Fruit fly (Drosophila melanogaster) whole organism, embryonic: ENCODE data around the gene Yif1.

ENCODE experiments used
- CG1024 ChIP-seq: fragments of 200-800 bp; sonication (Bioruptor generic); IDR thresholded peaks from 2 replicates; pipeline ENCODE4 v1.3.6; 2022; ENCODE audit warnings: missing biosample characterization, missing genetic modification characterization
- CG10543 ChIP-seq: fragments of 200-800 bp; sonication (Bioruptor generic); optimal IDR thresholded peaks from 3 replicates; lab custom pipeline; 2017; ENCODE audit warnings: missing biosample characterization, mild to moderate bottlenecking, missing genetic modification characterization, moderate library complexity
- CG11504 ChIP-seq: fragments of 200-800 bp; sonication (Bioruptor generic); optimal IDR thresholded peaks from 3 replicates; lab custom pipeline; 2019; ENCODE audit warnings: missing biosample characterization, mild to moderate bottlenecking, missing genetic modification characterization, moderate library complexity
- CG11696 ChIP-seq: fragments of 200-800 bp; sonication (Bioruptor generic); IDR thresholded peaks from 2 replicates; pipeline ENCODE4 v1.3.6; 2022; ENCODE audit warnings: missing biosample characterization, missing genetic modification characterization
- CG12236 ChIP-seq: fragments of 200-800 bp; sonication (Bioruptor generic); optimal IDR thresholded peaks from 2 replicates; lab custom pipeline; 2016; ENCODE audit warnings: missing biosample characterization, missing genetic modification characterization
- CG13296 ChIP-seq: fragments of 200-800 bp; sonication (Bioruptor generic); optimal IDR thresholded peaks from 3 replicates; lab custom pipeline; 2018; ENCODE audit warnings: missing biosample characterization, mild to moderate bottlenecking, missing genetic modification characterization
- CG13894 ChIP-seq: fragments of 200-800 bp; sonication (Bioruptor generic); optimal IDR thresholded peaks from 3 replicates; lab custom pipeline; 2018; ENCODE audit warnings: missing biosample characterization, mild to moderate bottlenecking, missing genetic modification characterization, moderate library complexity
- CG17829 ChIP-seq: fragments of 200-800 bp; optimal IDR thresholded peaks from 2 replicates; lab custom pipeline; 2019; ENCODE audit warnings: missing biosample characterization, mild to moderate bottlenecking, missing genetic modification characterization, moderate library complexity
- CG2120 ChIP-seq: fragments of 200-800 bp; sonication (Bioruptor generic); optimal IDR thresholded peaks from 3 replicates; lab custom pipeline; 2016; ENCODE audit warnings: missing biosample characterization, missing genetic modification characterization
- CG34422 ChIP-seq: fragments of 200-800 bp; sonication (Bioruptor generic); IDR thresholded peaks from 3 replicates; pipeline ENCODE4 v1.3.6; 2022; ENCODE audit warnings: missing biosample characterization, missing genetic modification characterization
- CG3838 ChIP-seq: fragments of 200-800 bp; sonication (Bioruptor generic); optimal IDR thresholded peaks from 3 replicates; lab custom pipeline; 2016; ENCODE audit warnings: missing biosample characterization, missing genetic modification characterization
- CG3995 ChIP-seq: fragments of 200-800 bp; sonication (Bioruptor generic); optimal IDR thresholded peaks from 3 replicates; lab custom pipeline; 2016; ENCODE audit warnings: missing biosample characterization, missing genetic modification characterization
- CG4617 ChIP-seq: fragments of 200-800 bp; sonication (Bioruptor generic); optimal IDR thresholded peaks from 3 replicates; lab custom pipeline; 2016; ENCODE audit warnings: missing biosample characterization, missing genetic modification characterization, borderline replicate concordance
- CG7372 ChIP-seq: fragments of 200-800 bp; sonication (Bioruptor generic); IDR thresholded peaks from 2 replicates; pipeline ENCODE4 v1.3.6; 2022; ENCODE audit warnings: missing biosample characterization, missing genetic modification characterization
- CG8290 ChIP-seq, 3 experiments: fragments of 200-800 bp; sonication (Bioruptor generic); optimal IDR thresholded peaks; 2 replicates each; lab custom pipeline; 2016 to 2019; ENCODE audit warnings: missing biosample characterization in 3 of 3, missing genetic modification characterization in 3 of 3, mild to moderate bottlenecking in 2 of 3, moderate library complexity in 1 of 3
- CG8388 ChIP-seq: fragments of 200-800 bp; sonication (Bioruptor generic); optimal IDR thresholded peaks from 2 replicates; lab custom pipeline; 2019; ENCODE audit warnings: missing biosample characterization, mild to moderate bottlenecking, missing genetic modification characterization, moderate library complexity
- CoRest ChIP-seq: fragments of 200-800 bp; sonication (Bioruptor generic); optimal IDR thresholded peaks from 3 replicates; lab custom pipeline; 2018; ENCODE audit warnings: missing biosample characterization, mild to moderate bottlenecking, missing genetic modification characterization, moderate library complexity
- Dad ChIP-seq: fragments of 200-800 bp; sonication (Bioruptor generic); optimal IDR thresholded peaks from 3 replicates; lab custom pipeline; 2016; ENCODE audit warnings: missing biosample characterization, missing genetic modification characterization
- Dbx ChIP-seq: fragments of 200-800 bp; sonication (Bioruptor generic); IDR thresholded peaks from 3 replicates; pipeline ENCODE4 v1.3.6; 2022; ENCODE audit warnings: missing biosample characterization, missing genetic modification characterization
- Dll ChIP-seq: fragments of 200-800 bp; sonication (Bioruptor generic); IDR thresholded peaks from 4 replicates; pipeline ENCODE4 v1.3.6; 2022; ENCODE audit warnings: missing biosample characterization, missing genetic modification characterization; ENCODE audit not compliant: partially characterized antibody
- Doc2 ChIP-seq: fragments of 200-800 bp; sonication (Bioruptor generic); IDR thresholded peaks from 2 replicates; pipeline ENCODE4 v1.3.6; 2022; ENCODE audit warnings: missing biosample characterization, missing genetic modification characterization
- Fer3 ChIP-seq: fragments of 200-800 bp; sonication (Bioruptor generic); optimal IDR thresholded peaks from 2 replicates; lab custom pipeline; 2018; ENCODE audit warnings: missing biosample characterization, mild to moderate bottlenecking, missing genetic modification characterization, moderate library complexity
- Hr51 ChIP-seq, 2 experiments: fragments of 200-800 bp; sonication (Bioruptor generic); optimal IDR thresholded peaks; 2 replicates in 1 of 2; 3 replicates in 1 of 2; lab custom pipeline; 2016 to 2018; ENCODE audit warnings: missing biosample characterization in 2 of 2, missing genetic modification characterization in 2 of 2, mild to moderate bottlenecking in 1 of 2, moderate library complexity in 1 of 2
- MBD-R2 ChIP-seq: fragments of 200-800 bp; sonication (Bioruptor generic); IDR thresholded peaks from 2 replicates; pipeline ENCODE4 v1.3.6; 2022; ENCODE audit warnings: missing biosample characterization, missing genetic modification characterization
- MESR4 ChIP-seq: fragments of 200-800 bp; sonication (Bioruptor generic); optimal IDR thresholded peaks from 2 replicates; lab custom pipeline; 2018; ENCODE audit warnings: missing biosample characterization, mild to moderate bottlenecking, missing genetic modification characterization, moderate library complexity
- Med ChIP-seq: fragments of 200-800 bp; sonication (Bioruptor generic); peaks from one replicate; lab custom pipeline; 2016; ENCODE audit warnings: missing biosample characterization, missing genetic modification characterization, mild to moderate bottlenecking, inconsistent platforms, moderate library complexity
- Meics ChIP-seq: fragments of 200-800 bp; sonication (Bioruptor generic); optimal IDR thresholded peaks from 2 replicates; lab custom pipeline; 2017; ENCODE audit warnings: missing biosample characterization, mild to moderate bottlenecking, missing genetic modification characterization
- Ptx1 ChIP-seq: fragments of 200-800 bp; sonication (Bioruptor generic); IDR thresholded peaks from 2 replicates; pipeline ENCODE4 v1.3.6; 2022; ENCODE audit warnings: missing biosample characterization, missing genetic modification characterization
- Rfx ChIP-seq: fragments of 200-800 bp; sonication (Bioruptor generic); IDR thresholded peaks from 2 replicates; pipeline ENCODE4 v1.3.6; 2022; ENCODE audit warnings: missing biosample characterization, missing genetic modification characterization
- abd-A ChIP-seq: fragments of 200-800 bp; sonication (Bioruptor generic); optimal IDR thresholded peaks from 3 replicates; lab custom pipeline; 2019; ENCODE audit warnings: missing biosample characterization, mild to moderate bottlenecking, missing genetic modification characterization, moderate library complexity
- ase ChIP-seq: fragments of 200-800 bp; sonication (Bioruptor generic); IDR thresholded peaks from 3 replicates; pipeline ENCODE4 v1.3.6; 2022; ENCODE audit warnings: missing biosample characterization, missing genetic modification characterization
- br ChIP-seq: fragments of >200 bp; optimal IDR thresholded peaks from 2 replicates; lab custom pipeline; 2017
- cwo ChIP-seq: fragments of 200-800 bp; sonication (Bioruptor generic); optimal IDR thresholded peaks from 3 replicates; lab custom pipeline; 2017; ENCODE audit warnings: missing biosample characterization, missing genetic modification characterization, mild to moderate bottlenecking, moderate library complexity, missing genetic modification reagents
- eyg ChIP-seq: fragments of 200-800 bp; sonication (Bioruptor generic); optimal IDR thresholded peaks from 3 replicates; lab custom pipeline; 2016; ENCODE audit warnings: missing biosample characterization, missing genetic modification characterization
- fd64A ChIP-seq: fragments of 200-800 bp; sonication (Bioruptor generic); optimal IDR thresholded peaks from 3 replicates; lab custom pipeline; 2018; ENCODE audit warnings: missing biosample characterization, mild to moderate bottlenecking, missing genetic modification characterization
- gfzf ChIP-seq: fragments of 200-800 bp; sonication (Bioruptor generic); optimal IDR thresholded peaks from 2 replicates; lab custom pipeline; 2016; ENCODE audit warnings: missing biosample characterization, mild to moderate bottlenecking, missing genetic modification characterization, moderate library complexity
- grau ChIP-seq: fragments of 200-800 bp; optimal IDR thresholded peaks from 3 replicates; lab custom pipeline; 2019; ENCODE audit warnings: missing biosample characterization, mild to moderate bottlenecking, missing genetic modification characterization, moderate library complexity
- gro ChIP-seq: fragments of 200-800 bp; sonication (Bioruptor generic); optimal IDR thresholded peaks from 2 replicates; lab custom pipeline; 2016; ENCODE audit warnings: missing biosample characterization, missing genetic modification characterization
- gsb-n ChIP-seq: fragments of 200-800 bp; sonication (Bioruptor generic); optimal IDR thresholded peaks from 3 replicates; lab custom pipeline; 2018; ENCODE audit warnings: missing biosample characterization, mild to moderate bottlenecking, missing genetic modification characterization
- mam ChIP-seq: fragments of 200-800 bp; sonication (Bioruptor generic); optimal IDR thresholded peaks from 3 replicates; lab custom pipeline; 2016; ENCODE audit warnings: missing biosample characterization, missing genetic modification characterization
- pzg ChIP-seq: fragments of 200-800 bp; sonication (Bioruptor generic); optimal IDR thresholded peaks from 3 replicates; lab custom pipeline; 2018; ENCODE audit warnings: missing biosample characterization, mild to moderate bottlenecking, missing genetic modification characterization, moderate library complexity
- rib ChIP-seq: fragments of 200-800 bp; sonication (Bioruptor generic); IDR thresholded peaks from 2 replicates; pipeline ENCODE4 v1.3.6; 2022; ENCODE audit warnings: missing biosample characterization, missing genetic modification characterization
- salm ChIP-seq: fragments of 200-800 bp; sonication (Bioruptor generic); optimal IDR thresholded peaks from 2 replicates; lab custom pipeline; 2018; ENCODE audit warnings: missing biosample characterization, mild to moderate bottlenecking, missing genetic modification characterization
- seq ChIP-seq: fragments of 200-800 bp; sonication (Bioruptor generic); IDR thresholded peaks from 2 replicates; pipeline ENCODE4 v1.3.6; 2022; ENCODE audit warnings: missing biosample characterization, missing genetic modification characterization
- sna ChIP-seq: fragments of 200-800 bp; sonication (Bioruptor generic); IDR thresholded peaks from 2 replicates; pipeline ENCODE4 v1.3.6; 2022; ENCODE audit warnings: missing biosample characterization, missing genetic modification characterization; ENCODE audit not compliant: partially characterized antibody
- tup ChIP-seq: fragments of 200-800 bp; sonication (Bioruptor generic); optimal IDR thresholded peaks from 2 replicates; lab custom pipeline; 2016; ENCODE audit warnings: missing biosample characterization, mild to moderate bottlenecking, missing genetic modification characterization, moderate library complexity
- zf30C ChIP-seq: fragments of 200-800 bp; sonication (Bioruptor generic); optimal IDR thresholded peaks from 3 replicates; lab custom pipeline; 2018; ENCODE audit warnings: missing biosample characterization, mild to moderate bottlenecking, missing genetic modification characterization

Gene Yif1

dm6 chr3R:26717864-26718263 is at the start of gene Yif1:
Gene Yif1 (plus strand): TSS chr3R:26717871.
- TF ChIP-seq Dll (GFP tag; lab: Robert Waterston, UW) (0 out of 4 replicates have a peak, but pooled peaks have one; percentile 30), Rfx (GFP tag; lab: Robert Waterston, UW) (peak; percentile 6; the same call in 1 of the 2 replicates), gfzf (GFP tag; lab: Kevin White, UChicago) (peak; percentile 53), cwo (GFP tag; lab: Kevin White, UChicago) (no peak), pzg (GFP tag; lab: Kevin White, UChicago) (peak; percentile 2), seq (GFP tag; lab: Robert Waterston, UW) (no peak), gsb-n (tag; lab: Kevin White, UChicago) (no peak), tup (GFP tag; lab: Kevin White, UChicago) (no peak), CG3995 (GFP tag; lab: Kevin White, UChicago) (peak; percentile 50), CG4617 (GFP tag; lab: Kevin White, UChicago) (peak; percentile 47), CG8290 (GFP tag; optimal IDR thresholded peaks at IDR 0.05; lab: Kevin White, UChicago) (no peak), CG8290 (tag; optimal IDR thresholded peaks at IDR 0.05; lab: Kevin White, UChicago) (no peak), ase (GFP tag; lab: Robert Waterston, UW) (no peak), MBD-R2 (peak; percentile 16; the same call in 1 of the 2 replicates), MESR4 (GFP tag; lab: Kevin White, UChicago) (peak; percentile 70), CG12236 (GFP tag; lab: Kevin White, UChicago) (no peak), fd64A (GFP tag; lab: Kevin White, UChicago) (no peak), CG34422 (GFP tag; lab: Robert Waterston, UW) (peak; percentile 27; the same call in 1 of the 3 replicates), CG11696 (no peak), mam (GFP tag; lab: Kevin White, UChicago) (no peak)

DNA sequence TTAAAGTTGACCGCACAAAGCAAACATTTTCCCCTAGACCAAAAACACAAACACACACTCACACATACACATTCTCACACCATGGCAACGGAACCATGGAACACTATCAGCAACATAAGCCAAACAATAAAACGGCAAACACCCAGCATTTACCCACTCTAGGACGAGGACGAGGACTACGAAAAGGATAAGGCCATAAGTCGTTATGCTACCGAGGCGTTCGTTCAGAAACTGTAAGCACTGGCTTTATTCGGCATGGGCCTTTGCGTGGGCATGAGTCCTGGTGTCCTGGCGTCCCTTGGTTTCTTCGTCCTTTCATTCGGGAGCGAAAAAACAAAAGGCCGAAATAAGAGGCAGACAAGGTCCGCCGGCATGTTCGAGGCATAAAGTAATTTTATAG is 47.4 kb upstream of the Yif1 start:
- peak; percentile 80 for TF ChIP-seq CG13894 (tag; lab: Kevin White, UChicago)
- TF ChIP-seq rib (GFP tag; lab: Robert Waterston, UW) = no peak
- peak; percentile 57 for TF ChIP-seq abd-A (tag; lab: Kevin White, UChicago)
- no peak for TF ChIP-seq CG8388
- TF ChIP-seq Dad (GFP tag; lab: Kevin White, UChicago) = no peak
- no peak for TF ChIP-seq CG7372 (GFP tag; lab: Robert Waterston, UW)
- no peak for TF ChIP-seq eyg (GFP tag; lab: Kevin White, UChicago)
- no peak for TF ChIP-seq Doc2

- TF ChIP-seq CG2120 (GFP tag; lab: Kevin White, UChicago) (peak; percentile 29), Ptx1 (GFP tag; lab: Robert Waterston, UW) (peak; percentile 13; the same call in 1 of the 2 replicates), grau (tag; lab: Kevin White, UChicago) (peak; percentile 33), Meics (peak; percentile 59), abd-A (tag; lab: Kevin White, UChicago) (peak; percentile 63), CG13296 (peak; percentile 18), CG3838 (no peak), Dbx (GFP tag; lab: Robert Waterston, UW) (0 out of 3 replicates have a peak, but pooled peaks have one; percentile 30), zf30C (GFP tag; lab: Kevin White, UChicago) (no peak), CG11504 (tag; lab: Kevin White, UChicago) (peak; percentile 48), cwo (GFP tag; lab: Kevin White, UChicago) (peak; percentile 40), br (no peak), sna (GFP tag; lab: Robert Waterston, UW) (no peak), Med (GFP tag; lab: Kevin White, UChicago) (peak; percentile 80), CG34422 (GFP tag; lab: Robert Waterston, UW) (no peak), CG17829 (no peak), Hr51 (GFP tag; optimal IDR thresholded peaks at IDR 0.05; lab: Kevin White, UChicago) (peak in 1 of 2 experiments; percentile 26), CG1024 (GFP tag; lab: Robert Waterston, UW) (no peak), gro (GFP tag; lab: Kevin White, UChicago) (peak; percentile 3), Fer3 (peak; percentile 13), salm (tag; lab: Kevin White, UChicago) (no peak), CoRest (tag; lab: Kevin White, UChicago) (no peak), CG10543 (GFP tag; lab: Kevin White, UChicago) (peak; percentile 14)
Observed at dm6 chr3R:26671525-26672132, 46.0 kb upstream of the Yif1 start.
